Worm (Caenorhabditis elegans) whole organism, L3 larva: Measurements from ENCODE around the gene K03H6.4.

Source experiments
- ZK546.5 ChIP-seq: sonication (generic microtip); optimal IDR thresholded peaks from 2 replicates; lab custom pipeline; 2017; ENCODE audit warnings: missing biosample characterization, missing genetic modification characterization
- elt-2 ChIP-seq: sonication (generic microtip); optimal IDR thresholded peaks from 2 replicates; lab custom pipeline; 2016; ENCODE audit warnings: missing genetic modification reagents, mild to moderate bottlenecking, missing genetic modification characterization, missing compliant biosample characterization
- hmg-11 ChIP-seq: sonication (generic microtip); optimal IDR thresholded peaks from 2 replicates; lab custom pipeline; 2016; ENCODE audit warnings: missing genetic modification characterization, missing compliant biosample characterization
- nhr-11 ChIP-seq: fragments of 150-350 bp; optimal IDR thresholded peaks from 2 replicates; lab custom pipeline; 2014; ENCODE audit warnings: missing biosample characterization, missing genetic modification characterization
- nhr-28 ChIP-seq: fragments of 150-350 bp; optimal IDR thresholded peaks from 2 replicates; lab custom pipeline; 2014; ENCODE audit warnings: missing biosample characterization, missing genetic modification characterization
- nhr-76 ChIP-seq: fragments of 150-350 bp; sonication (generic microtip); optimal IDR thresholded peaks from 5 replicates; lab custom pipeline; 2014; ENCODE audit warnings: missing biosample characterization, missing genetic modification characterization
- ztf-11 ChIP-seq: fragments of 150-350 bp; optimal IDR thresholded peaks from 2 replicates; lab custom pipeline; 2014; ENCODE audit warnings: missing biosample characterization, missing genetic modification characterization

- TF ChIP-seq ztf-11 (tag; lab: Kevin White, UChicago) (no peak), nhr-76 (no peak), nhr-28 (no peak), nhr-11 (peak; percentile 53), elt-2 (tag; lab: Kevin White, UChicago) (no peak), hmg-11 (tag; lab: Kevin White, UChicago) (no peak), ZK546.5 (no peak)
Measured at ce11 chrIV:1484968-1485474, 36.1 kb downstream of the K03H6.4 start, which contains the start of gene Y77E11A.16.
